Worm (Caenorhabditis elegans): Measurements from ENCODE around the gene gpcp-1.

- TF ChIP-seq aly-2 (tag; optimal IDR thresholded peaks at IDR 0.05), result no peak
- no peak for TF ChIP-seq nhr-11 (tag; optimal IDR thresholded peaks at IDR 0.05)
- no peak for TF ChIP-seq elt-1 (tag; optimal IDR thresholded peaks at IDR 0.05)
- no peak for TF ChIP-seq ceh-82 (tag; optimal IDR thresholded peaks at IDR 0.05)
- no peak for TF ChIP-seq pha-4 (tag; optimal IDR thresholded peaks at IDR 0.05)
- TF ChIP-seq nhr-28 (tag; optimal IDR thresholded peaks at IDR 0.05), result no peak
- TF ChIP-seq nfya-1 (tag; optimal IDR thresholded peaks at IDR 0.05; ENCODE audit: insufficient read depth), result no peak
- TF ChIP-seq fos-1 (tag; optimal IDR thresholded peaks at IDR 0.05), result no peak
- TF ChIP-seq elt-3 (tag; optimal IDR thresholded peaks at IDR 0.05), result no peak
- no peak for TF ChIP-seq unc-39 (tag; optimal IDR thresholded peaks at IDR 0.05)
Measured at ce11 chrX:3063274-3063673, 47.2 kb downstream of the gpcp-1 start, which contains the start of gene ceh-30.

All from whole organism, L3 larva.